Fruit fly (Drosophila melanogaster) whole organism, pupa: ENCODE data around the gene RhoGAP18B.
A peak's percentile ranks its signal among the peaks of the same experiment; 100 is the strongest.

Experiments used
- CG13204 ChIP-seq: fragments of 200-800 bp; sonication (Bioruptor generic); optimal IDR thresholded peaks from 2 replicates; lab custom pipeline; 2018; ENCODE audit warnings: missing biosample characterization, mild to moderate bottlenecking, missing genetic modification characterization, moderate library complexity
- CG15710 ChIP-seq: fragments of 200-800 bp; sonication (Bioruptor generic); optimal IDR thresholded peaks from 2 replicates; lab custom pipeline; 2018; ENCODE audit warnings: missing biosample characterization, mild to moderate bottlenecking, missing genetic modification characterization, moderate library complexity
- CG17806 ChIP-seq: fragments of 200-800 bp; sonication (Bioruptor generic); optimal IDR thresholded peaks from 2 replicates; lab custom pipeline; 2018; ENCODE audit warnings: missing biosample characterization, mild to moderate bottlenecking, missing genetic modification characterization, moderate library complexity
- CG4496 ChIP-seq: fragments of 200-800 bp; sonication (Bioruptor generic); IDR thresholded peaks from 3 replicates; pipeline ENCODE4 v1.3.6; 2022; ENCODE audit warnings: missing biosample characterization, missing genetic modification characterization
- CG8159 ChIP-seq: fragments of 200-800 bp; sonication (Bioruptor generic); optimal IDR thresholded peaks from 3 replicates; lab custom pipeline; 2018; ENCODE audit warnings: missing biosample characterization, mild to moderate bottlenecking, missing genetic modification characterization, moderate library complexity
- CG8301 ChIP-seq: fragments of 200-800 bp; sonication (Bioruptor generic); optimal IDR thresholded peaks from 2 replicates; lab custom pipeline; 2018; ENCODE audit warnings: missing biosample characterization, mild to moderate bottlenecking, missing genetic modification characterization
- Ets98B ChIP-seq: fragments of 200-800 bp; sonication (Bioruptor generic); IDR thresholded peaks from 2 replicates; pipeline ENCODE4 v1.3.6; 2022; ENCODE audit warnings: missing biosample characterization, missing genetic modification characterization
- Pif1A ChIP-seq: fragments of 200-800 bp; sonication (Bioruptor generic); optimal IDR thresholded peaks from 3 replicates; lab custom pipeline; 2016; ENCODE audit warnings: missing biosample characterization, missing genetic modification characterization
- Snoo ChIP-seq: fragments of 200-800 bp; sonication (Bioruptor generic); optimal IDR thresholded peaks from 3 replicates; lab custom pipeline; 2017; ENCODE audit warnings: missing biosample characterization, mild to moderate bottlenecking, missing genetic modification characterization, inconsistent platforms
- rn ChIP-seq: fragments of 200-800 bp; sonication (Bioruptor generic); IDR thresholded peaks from 2 replicates; pipeline ENCODE4 v1.3.6; 2022; ENCODE audit warnings: missing biosample characterization, missing genetic modification characterization

DNA sequence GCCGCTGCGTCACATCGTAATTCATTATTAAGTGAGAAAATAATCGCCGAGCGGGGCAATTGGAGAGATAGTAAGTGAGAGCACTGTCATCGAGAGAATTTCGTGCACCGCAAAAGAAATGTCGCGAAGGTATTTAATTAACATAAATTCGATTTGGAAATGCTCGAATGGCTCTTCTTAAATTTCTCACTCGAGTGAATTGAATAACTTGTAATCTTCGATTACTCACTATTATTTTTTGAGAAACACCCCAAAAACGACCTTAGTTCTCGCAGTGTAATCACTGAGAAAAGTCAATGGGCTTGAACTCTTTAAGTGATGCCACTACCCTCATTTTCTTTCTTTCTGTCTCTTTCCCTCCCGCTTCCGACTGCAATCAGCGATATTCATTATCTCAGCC, 11.9 kb downstream of the RhoGAP18B start:
- TF ChIP-seq CG17806 (tag; lab: Kevin White, UChicago) (peak; percentile 91), CG8159 (tag; lab: Kevin White, UChicago) (peak; percentile 91), Pif1A (peak; percentile 96), CG8301 (tag; lab: Kevin White, UChicago) (peak; percentile 93), CG13204 (GFP tag; lab: Kevin White, UChicago) (peak; percentile 67), CG4496 (peak; percentile 94), rn (GFP tag; lab: Robert Waterston, UW) (peak; percentile 88), Snoo (tag; lab: Kevin White, UChicago) (peak; percentile 93), CG15710 (tag; lab: Kevin White, UChicago) (peak; percentile 92), Ets98B (peak; percentile 94)
